Worm (Caenorhabditis elegans) whole organism, late embryonic: Measurements from ENCODE around the gene fard-1.

Experiments used
- C08G9.2 ChIP-seq: sonication (generic microtip); optimal IDR thresholded peaks from 2 replicates; lab custom pipeline; 2016; ENCODE audit warnings: mild to moderate bottlenecking, missing genetic modification characterization, moderate library complexity, missing compliant biosample characterization
- C38D4.7 ChIP-seq: fragments of 200-800 bp; sonication (Bioruptor generic); optimal IDR thresholded peaks from 2 replicates; lab custom pipeline; 2018; ENCODE audit warnings: mild to moderate bottlenecking, missing genetic modification characterization, moderate library complexity, missing compliant biosample characterization
- K02D7.2 ChIP-seq: sonication (generic microtip); optimal IDR thresholded peaks from 2 replicates; lab custom pipeline; 2017; ENCODE audit warnings: mild to moderate bottlenecking, missing genetic modification characterization, missing compliant biosample characterization
- K09A11.1 ChIP-seq: sonication (generic microtip); optimal IDR thresholded peaks from 2 replicates; lab custom pipeline; 2017; ENCODE audit warnings: antibody characterized with exemption, mild to moderate bottlenecking, missing genetic modification characterization, missing compliant biosample characterization; ENCODE audit not compliant: insufficient read depth
- T23F11.4 ChIP-seq: fragments of 200-800 bp; sonication (Bioruptor generic); optimal IDR thresholded peaks from 2 replicates; lab custom pipeline; 2018; ENCODE audit warnings: mild to moderate bottlenecking, missing genetic modification characterization, missing compliant biosample characterization
- ahr-1 ChIP-seq: sonication (generic microtip); optimal IDR thresholded peaks from 2 replicates; lab custom pipeline; 2016; ENCODE audit warnings: missing genetic modification characterization, missing compliant biosample characterization
- ceh-14 ChIP-seq: sonication (generic microtip); optimal IDR thresholded peaks from 2 replicates; lab custom pipeline; 2016; ENCODE audit warnings: missing genotype, missing genetic modification characterization, missing compliant biosample characterization
- ceh-30 ChIP-seq: fragments of 150-350 bp; optimal IDR thresholded peaks from 2 replicates; lab custom pipeline; 2014; ENCODE audit warnings: missing biosample characterization, missing genetic modification characterization
- ceh-31 ChIP-seq: sonication (generic microtip); optimal IDR thresholded peaks from 2 replicates; lab custom pipeline; 2016; ENCODE audit warnings: missing genetic modification characterization, missing compliant biosample characterization
- ceh-6 ChIP-seq: fragments of 200-800 bp; sonication (Bioruptor generic); optimal IDR thresholded peaks from 2 replicates; lab custom pipeline; 2018; ENCODE audit warnings: mild to moderate bottlenecking, missing genetic modification characterization, missing compliant biosample characterization
- ceh-9 ChIP-seq: sonication (generic microtip); optimal IDR thresholded peaks from 2 replicates; lab custom pipeline; 2016; ENCODE audit warnings: mild to moderate bottlenecking, missing genetic modification characterization, inconsistent platforms, missing compliant biosample characterization
- dve-1 ChIP-seq: sonication (generic microtip); optimal IDR thresholded peaks from 2 replicates; lab custom pipeline; 2017; ENCODE audit warnings: antibody characterized with exemption, mild to moderate bottlenecking, missing genetic modification characterization, missing compliant biosample characterization
- elt-2 ChIP-seq: sonication (generic microtip); optimal IDR thresholded peaks from 2 replicates; lab custom pipeline; 2016; ENCODE audit warnings: missing genetic modification reagents, missing genetic modification characterization, missing compliant biosample characterization
- eyg-1 ChIP-seq: sonication (generic microtip); optimal IDR thresholded peaks from 2 replicates; lab custom pipeline; 2016; ENCODE audit warnings: missing genotype, missing genetic modification characterization, missing compliant biosample characterization
- fkh-6 ChIP-seq: sonication (generic microtip); optimal IDR thresholded peaks from 2 replicates; lab custom pipeline; 2016; ENCODE audit warnings: missing genetic modification characterization, missing compliant biosample characterization
- hlh-6 ChIP-seq: sonication (generic microtip); optimal IDR thresholded peaks from 2 replicates; lab custom pipeline; 2016; ENCODE audit warnings: missing genotype, missing genetic modification characterization, missing compliant biosample characterization
- hlh-8 ChIP-seq: sonication (generic microtip); optimal IDR thresholded peaks from 2 replicates; lab custom pipeline; 2016; ENCODE audit warnings: missing genotype, missing genetic modification characterization, missing compliant biosample characterization
- madf-2 ChIP-seq: sonication (generic microtip); optimal IDR thresholded peaks from 2 replicates; lab custom pipeline; 2017; ENCODE audit warnings: missing genetic modification characterization, missing compliant biosample characterization
- mec-3 ChIP-seq: sonication (generic microtip); optimal IDR thresholded peaks from 2 replicates; lab custom pipeline; 2016; ENCODE audit warnings: borderline replicate concordance, missing genetic modification characterization, missing compliant biosample characterization
- nhr-232 ChIP-seq: sonication (generic microtip); optimal IDR thresholded peaks from 2 replicates; lab custom pipeline; 2016; ENCODE audit warnings: missing genetic modification characterization, missing compliant biosample characterization
- odd-2 ChIP-seq: sonication (generic microtip); optimal IDR thresholded peaks from 2 replicates; lab custom pipeline; 2017; ENCODE audit warnings: antibody characterized with exemption, mild to moderate bottlenecking, missing genetic modification characterization, missing compliant biosample characterization
- pat-9 ChIP-seq: fragments of 200-800 bp; sonication (Bioruptor generic); optimal IDR thresholded peaks from 2 replicates; lab custom pipeline; 2018; ENCODE audit warnings: mild to moderate bottlenecking, missing genetic modification characterization, moderate library complexity, missing compliant biosample characterization
- pha-4 ChIP-seq: fragments of 150-350 bp; optimal IDR thresholded peaks from 2 replicates; lab custom pipeline; 2018; ENCODE audit warnings: missing biosample characterization, missing genetic modification reagents, missing genetic modification characterization
- sox-2 ChIP-seq: fragments of 200-800 bp; sonication (Bioruptor generic); IDR thresholded peaks from 2 replicates; pipeline ENCODE4 v1.3.6; 2022; ENCODE audit warnings: missing genetic modification reagents, missing genetic modification characterization, missing compliant biosample characterization
- sox-4 ChIP-seq: sonication (generic microtip); optimal IDR thresholded peaks from 2 replicates; lab custom pipeline; 2017; ENCODE audit warnings: mild to moderate bottlenecking, missing genetic modification characterization, inconsistent platforms, missing compliant biosample characterization
- ttx-3 ChIP-seq: sonication (generic microtip); optimal IDR thresholded peaks from 2 replicates; lab custom pipeline; 2016; ENCODE audit warnings: missing genetic modification reagents, missing genetic modification characterization, missing compliant biosample characterization
- unc-3 ChIP-seq, 2 experiments: fragments of 200-800 bp in 1 of 2; sonication (Bioruptor generic) in 1 of 2; sonication (generic microtip) in 1 of 2; conservative IDR thresholded peaks in 1 of 2; optimal IDR thresholded peaks in 1 of 2; 2 replicates each; pipeline versions ENCODE4 v1.3.6 to Lab custom; 2016 to 2022; ENCODE audit warnings: missing compliant biosample characterization in 2 of 2, missing genetic modification characterization in 2 of 2, missing genetic modification reagents in 1 of 2
- unc-42 ChIP-seq: sonication (generic microtip); optimal IDR thresholded peaks from 2 replicates; lab custom pipeline; 2016; ENCODE audit warnings: missing genotype, missing genetic modification characterization, missing compliant biosample characterization
- unc-55 ChIP-seq: sonication (generic microtip); optimal IDR thresholded peaks from 2 replicates; lab custom pipeline; 2017; ENCODE audit warnings: missing biosample characterization, missing genetic modification reagents, missing genetic modification characterization
- ztf-16 ChIP-seq: sonication (generic microtip); optimal IDR thresholded peaks from 2 replicates; lab custom pipeline; 2017; ENCODE audit warnings: missing genetic modification characterization, missing compliant biosample characterization

Gene fard-1

DNA sequence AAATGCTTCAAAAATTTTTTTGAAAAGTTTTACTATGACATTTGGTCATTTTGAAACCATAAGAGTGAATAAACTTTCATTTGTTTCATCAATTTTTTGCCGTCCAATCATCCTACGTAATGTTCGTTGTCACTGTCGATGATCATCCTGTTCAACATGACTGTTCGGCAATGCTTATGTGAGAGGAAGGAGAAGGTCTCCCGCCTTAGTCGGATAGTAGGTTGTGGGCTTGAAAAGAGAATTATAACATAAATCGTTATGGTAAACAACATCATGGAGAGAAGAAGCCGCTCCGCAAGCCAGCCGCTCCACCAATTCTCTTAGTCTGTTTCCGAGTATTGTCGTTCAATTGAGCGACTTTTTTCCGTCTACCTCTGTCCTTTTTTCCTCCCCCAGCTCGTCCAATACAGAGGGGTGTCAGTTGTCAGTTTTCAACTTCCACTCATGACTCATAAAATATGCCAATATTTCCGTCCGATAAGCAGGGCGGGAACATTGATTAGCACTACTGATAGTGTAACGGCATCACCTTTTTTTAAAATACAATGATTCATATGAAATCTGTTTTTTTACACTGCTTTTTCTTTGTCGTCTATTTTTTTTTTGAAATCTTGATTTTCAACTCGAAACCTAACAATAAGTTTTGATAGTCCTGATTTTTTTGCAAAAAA is 27.0 kb upstream of the fard-1 start:
- TF ChIP-seq fkh-6 = no peak
- TF ChIP-seq hlh-6 (tag; lab: Kevin White, UChicago) = no peak
- TF ChIP-seq madf-2 (tag; lab: Kevin White, UChicago) = no peak
- no peak for TF ChIP-seq ceh-14
- TF ChIP-seq odd-2 (tag; lab: Kevin White, UChicago) = no peak
- TF ChIP-seq unc-55 (GFP tag; lab: Kevin White, UChicago) = no peak
- no peak for TF ChIP-seq nhr-232

- TF ChIP-seq ceh-6 (GFP tag; lab: Kevin White, UChicago) = peak; percentile 23
- peak; percentile 5 for TF ChIP-seq T23F11.4 (GFP tag; lab: Kevin White, UChicago)
- no peak for TF ChIP-seq ceh-30
These were observed 25.8 kb upstream of the fard-1 start for ce11 chrX:2907296-2907873.

DNA sequence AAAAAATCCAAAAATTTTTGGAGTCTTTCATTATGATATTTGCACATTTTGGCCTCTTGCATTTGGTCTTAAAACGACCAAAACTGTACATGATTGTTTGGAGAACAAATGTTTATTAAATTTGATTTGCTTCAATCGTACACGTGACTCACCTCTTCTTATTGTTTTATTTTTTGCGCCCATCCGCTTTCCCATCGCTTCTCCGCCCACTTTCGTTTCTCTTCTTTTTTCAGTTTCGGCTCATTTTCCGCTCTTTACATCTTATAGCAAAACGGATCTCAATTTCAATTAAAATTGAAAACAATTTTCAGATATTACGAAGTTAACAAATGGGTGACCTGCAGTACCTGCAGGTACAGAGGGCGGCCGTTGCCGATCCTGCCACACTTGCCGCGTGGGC is 23.9 kb upstream of the fard-1 start, which contains the start of gene nmy-1:
TSS of gene nmy-1 (plus strand) at position 301 of the 400 bp plus-strand sequence.
- no peak for TF ChIP-seq dve-1 (tag; lab: Kevin White, UChicago)
- TF ChIP-seq, all 69 proteins: peak for 0

- TF ChIP-seq K09A11.1 (tag; lab: Kevin White, UChicago) = no peak
- TF ChIP-seq pha-4 = no peak
- TF ChIP-seq unc-3 (GFP tag; conservative IDR thresholded peaks at IDR 0.05; lab: Robert Waterston, UW) = no peak
- no peak for TF ChIP-seq unc-3 (tag; optimal IDR thresholded peaks at IDR 0.05; lab: Kevin White, UChicago)
- TF ChIP-seq mec-3 = no peak
- no peak for TF ChIP-seq ceh-6 (GFP tag; lab: Kevin White, UChicago)
- no peak for TF ChIP-seq hlh-8 (tag; lab: Kevin White, UChicago)
- TF ChIP-seq sox-2 (GFP tag; lab: Robert Waterston, UW) = no peak
- TF ChIP-seq unc-42 (tag; lab: Kevin White, UChicago) = no peak
- no peak for TF ChIP-seq sox-4 (tag; lab: Kevin White, UChicago)
- no peak for TF ChIP-seq ahr-1 (tag; lab: Kevin White, UChicago)
- TF ChIP-seq K02D7.2 (tag; lab: Kevin White, UChicago) = no peak
- no peak for TF ChIP-seq pat-9 (tag; lab: Kevin White, UChicago)
- no peak for TF ChIP-seq C08G9.2 (tag; lab: Kevin White, UChicago)
- TF ChIP-seq ceh-9 (tag; lab: Kevin White, UChicago) = no peak
- TF ChIP-seq ztf-16 (tag; lab: Kevin White, UChicago) = no peak
These were observed 20.5 kb upstream of the fard-1 start for ce11 chrX:2912689-2913088.

ce11 chrX:2919488-2919887 is 13.7 kb upstream of the fard-1 start:
- peak; percentile 69 for TF ChIP-seq elt-2 (tag; lab: Kevin White, UChicago)
- no peak for TF ChIP-seq ceh-30
- no peak for TF ChIP-seq pha-4
- TF ChIP-seq C38D4.7 = no peak

- peak; percentile 78 for TF ChIP-seq unc-42 (tag; lab: Kevin White, UChicago)
- peak; percentile 12 for TF ChIP-seq ceh-31 (tag; lab: Kevin White, UChicago)
- TF ChIP-seq eyg-1 (tag; lab: Kevin White, UChicago) = no peak
- peak; percentile 89 for TF ChIP-seq unc-55 (GFP tag; lab: Kevin White, UChicago)
- TF ChIP-seq ttx-3 (tag; lab: Kevin White, UChicago) = peak; percentile 15
These were observed 12.7 kb upstream of the fard-1 start for ce11 chrX:2920456-2920855.
